Worm (Caenorhabditis elegans): Measurements from ENCODE around the gene his-2.

DNA sequence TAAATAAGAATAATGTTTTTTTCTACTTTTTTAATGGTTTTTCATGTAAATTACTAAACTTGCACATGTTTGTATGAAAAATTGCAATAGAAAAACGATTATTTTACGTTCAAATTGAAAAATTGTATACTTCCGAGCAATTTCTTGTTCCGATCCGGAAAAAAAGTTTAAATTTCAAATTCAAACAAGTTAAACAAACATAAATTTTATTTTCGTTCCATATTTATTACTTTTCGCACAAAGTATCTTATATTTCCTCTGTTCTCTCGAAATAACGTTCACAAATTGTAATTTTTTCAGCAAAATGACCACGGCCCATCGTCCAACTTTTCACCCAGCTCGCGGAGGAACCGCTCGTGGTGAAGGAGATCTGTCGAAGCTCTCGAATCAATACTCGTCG is 19.0 kb downstream of the his-2 start, which contains the start of gene cwc-15:
- TF ChIP-seq snpc-4 (GFP tag; optimal IDR thresholded peaks at IDR 0.05) (no peak), snpc-4 (tag; optimal IDR thresholded peaks at IDR 0.05) (no peak), hmg-1.2 (GFP tag; IDR thresholded peaks at IDR 0.05) (no peak), ceh-100 (GFP tag; IDR thresholded peaks at IDR 0.05) (no peak), F55B11.4 (tag; optimal IDR thresholded peaks at IDR 0.05; ENCODE audit: borderline replicate concordance, insufficient read depth) (no peak), Y53G8AR.9 (GFP tag; conservative IDR thresholded peaks at IDR 0.05) (no peak), mcd-1 (GFP tag; IDR thresholded peaks at IDR 0.05) (no peak), F49E8.2 (tag; optimal IDR thresholded peaks at IDR 0.05; ENCODE audit: insufficient read depth) (no peak), aptf-3 (GFP tag; IDR thresholded peaks at IDR 0.05) (no peak), mes-4 (tag; optimal IDR thresholded peaks at IDR 0.05) (no peak), unc-130 (GFP tag; optimal IDR thresholded peaks at IDR 0.05) (no peak), Y53F4B.3 (GFP tag; IDR thresholded peaks at IDR 0.05) (no peak)

All from whole organism, young adult.